Worm (Caenorhabditis elegans) whole organism, L4/young adult: ENCODE data around the gene bra-1.

ENCODE experiments used
- W03F9.2 ChIP-seq: fragments of 150-350 bp; optimal IDR thresholded peaks from 2 replicates; lab custom pipeline; 2014; ENCODE audit warnings: missing biosample characterization, missing genetic modification characterization
- him-1 ChIP-seq: sonication (generic microtip); optimal IDR thresholded peaks from 2 replicates; lab custom pipeline; 2016; ENCODE audit warnings: missing genotype, missing genetic modification reagents, missing genetic modification characterization, missing compliant biosample characterization

DNA sequence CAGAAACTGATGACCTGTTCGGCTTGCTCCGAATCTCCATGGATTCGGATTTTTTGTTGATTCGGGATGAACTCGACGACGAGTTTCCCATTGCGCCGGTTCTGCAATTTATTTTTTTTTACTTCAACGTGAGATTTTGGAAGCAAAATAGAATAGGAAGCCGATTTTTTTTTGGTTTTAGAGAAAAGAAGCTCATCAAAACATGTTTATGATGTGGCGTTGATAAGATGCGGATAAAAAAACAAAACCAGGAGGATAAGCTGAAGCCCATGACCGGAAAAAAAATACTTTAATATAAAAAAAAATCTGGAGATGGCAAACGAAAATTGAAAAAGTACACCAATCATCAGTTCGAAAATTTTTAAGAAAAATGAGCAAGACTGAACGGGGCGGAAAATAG is 42.2 kb upstream of the bra-1 start, which contains the start of gene glb-20:
- TF ChIP-seq him-1 (tag; lab: Kevin White, UChicago) (no peak), W03F9.2 (tag; lab: Kevin White, UChicago) (no peak)
